Worm (Caenorhabditis elegans) whole organism, L4/young adult: ENCODE results near the gene tgn-38.

Experiments used
- dao-5 ChIP-seq: sonication (generic microtip); optimal IDR thresholded peaks from 2 replicates; lab custom pipeline; 2016; ENCODE audit warnings: missing genotype, missing genetic modification characterization, moderate library complexity, missing compliant biosample characterization
- him-1 ChIP-seq: sonication (generic microtip); optimal IDR thresholded peaks from 2 replicates; lab custom pipeline; 2016; ENCODE audit warnings: missing genotype, missing genetic modification reagents, missing genetic modification characterization, missing compliant biosample characterization

DNA sequence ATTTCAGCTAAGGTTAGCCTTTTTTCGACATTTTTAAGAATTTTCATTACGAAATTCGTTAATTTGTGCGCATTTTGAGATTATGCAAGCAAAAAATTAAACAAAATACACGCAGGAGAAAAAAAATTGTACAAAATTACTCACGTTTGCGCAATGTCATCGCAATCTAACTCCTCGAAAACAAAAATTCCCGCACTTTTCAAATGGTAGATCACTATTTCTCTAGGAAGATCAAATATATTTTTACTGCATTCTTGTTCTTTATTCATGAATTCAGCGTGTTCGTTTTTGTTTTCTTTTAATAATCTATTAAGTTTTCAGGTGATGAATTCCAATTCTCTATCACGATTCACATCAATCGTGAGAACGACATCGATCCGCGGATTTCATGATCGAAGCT lies 2.0 kb upstream of the tgn-38 start, which contains the start of the genes T12G3.6 and mrpl-51:
- no peak for TF ChIP-seq him-1 (tag; lab: Kevin White, UChicago)
- no peak for TF ChIP-seq dao-5 (tag; lab: Kevin White, UChicago)
